Worm (Caenorhabditis elegans) whole organism, young adult: Measurements from ENCODE around the gene F15D4.6.

Experiments used
- ama-1 ChIP-seq, 3 experiments: fragments of 150-350 bp in 1 of 3; sonication (generic microtip) in 2 of 3; optimal IDR thresholded peaks; 2 replicates each; lab custom pipeline; 2014 to 2018; ENCODE audit warnings: missing biosample characterization in 2 of 3, missing genetic modification characterization in 2 of 3, missing genetic modification reagents in 2 of 3
- bed-1 ChIP-seq: fragments of 200-800 bp; sonication (Bioruptor generic); IDR thresholded peaks from 2 replicates; pipeline ENCODE4 v1.3.6; 2022; ENCODE audit warnings: missing genetic modification reagents, missing genetic modification characterization, missing compliant biosample characterization
- efl-1 ChIP-seq: fragments of 150-350 bp; optimal IDR thresholded peaks from 2 replicates; lab custom pipeline; 2014; ENCODE audit warnings: missing biosample characterization, missing genetic modification reagents, missing genetic modification characterization
- pha-4 ChIP-seq: fragments of 150-350 bp; sonication (generic microtip); optimal IDR thresholded peaks from 2 replicates; lab custom pipeline; 2014; ENCODE audit warnings: missing biosample characterization, missing genetic modification reagents, missing genetic modification characterization
- rcor-1 ChIP-seq: fragments of 200-800 bp; sonication (Bioruptor generic); IDR thresholded peaks from 2 replicates; pipeline ENCODE4 v1.3.6; 2022; ENCODE audit warnings: missing genetic modification reagents, missing genetic modification characterization, missing compliant biosample characterization

- TF ChIP-seq ama-1 (optimal IDR thresholded peaks at IDR 0.05; lab: Kevin White, UChicago) = no peak
- TF ChIP-seq ama-1 (GFP tag; optimal IDR thresholded peaks at IDR 0.05; lab: Kevin White, UChicago) = no peak
- no peak for TF ChIP-seq efl-1 (GFP tag; lab: Kevin White, UChicago)
- TF ChIP-seq bed-1 (GFP tag; lab: Robert Waterston, UW) = no peak
- no peak for TF ChIP-seq pha-4 (tag; lab: Kevin White, UChicago)
- TF ChIP-seq rcor-1 (GFP tag; lab: Robert Waterston, UW) = no peak
Measured at ce11 chrII:13299166-13299805, 50.3 kb downstream of the F15D4.6 start.
